Worm (Caenorhabditis elegans) whole organism, young adult: Measurements from ENCODE around the gene str-221.

Experiments
- B0019.2 ChIP-seq: fragments of 200-800 bp; sonication (Bioruptor generic); conservative IDR thresholded peaks from 2 replicates; pipeline ENCODE4 v1.3.6; 2022; ENCODE audit warnings: missing genetic modification reagents, missing genetic modification characterization, missing compliant biosample characterization
- B0261.1 ChIP-seq: sonication (generic microtip); optimal IDR thresholded peaks from 2 replicates; lab custom pipeline; 2016; ENCODE audit warnings: mild to moderate bottlenecking, missing genetic modification characterization, moderate library complexity, missing compliant biosample characterization
- F22D6.2 ChIP-seq: sonication (generic microtip); optimal IDR thresholded peaks from 2 replicates; lab custom pipeline; 2016; ENCODE audit warnings: mild to moderate bottlenecking, missing genetic modification characterization, missing compliant biosample characterization
- F39B2.1 ChIP-seq: fragments of 200-800 bp; sonication (Bioruptor generic); IDR thresholded peaks from 2 replicates; pipeline ENCODE4 v1.3.6; 2022; ENCODE audit warnings: missing genetic modification reagents, missing genetic modification characterization, missing compliant biosample characterization
- F57C9.4 ChIP-seq: sonication (generic microtip); optimal IDR thresholded peaks from 2 replicates; lab custom pipeline; 2017; ENCODE audit warnings: mild to moderate bottlenecking, missing genetic modification characterization, missing compliant biosample characterization
- K12H6.12 ChIP-seq: fragments of 200-800 bp; sonication (Bioruptor generic); optimal IDR thresholded peaks from 2 replicates; lab custom pipeline; 2018; ENCODE audit warnings: mild to moderate bottlenecking, missing genetic modification characterization, missing compliant biosample characterization
- T26A5.8 ChIP-seq: sonication (generic microtip); optimal IDR thresholded peaks from 2 replicates; lab custom pipeline; 2016; ENCODE audit warnings: missing genetic modification characterization, missing compliant biosample characterization
- Y56A3A.18 ChIP-seq: fragments of 200-800 bp; sonication (Bioruptor generic); IDR thresholded peaks from 2 replicates; pipeline ENCODE4 v1.3.6; 2022; ENCODE audit warnings: missing genetic modification reagents, missing genetic modification characterization, missing compliant biosample characterization
- Y79H2A.3 ChIP-seq: fragments of 200-800 bp; sonication (Bioruptor generic); conservative IDR thresholded peaks from 2 replicates; pipeline ENCODE4 v1.3.6; 2022; ENCODE audit warnings: missing genetic modification reagents, missing genetic modification characterization, missing compliant biosample characterization
- ama-1 ChIP-seq, 3 experiments: fragments of 150-350 bp in 1 of 3; sonication (generic microtip) in 2 of 3; optimal IDR thresholded peaks; 2 replicates each; lab custom pipeline; 2014 to 2018; ENCODE audit warnings: missing biosample characterization in 2 of 3, missing genetic modification characterization in 2 of 3, missing genetic modification reagents in 2 of 3
- attf-3 ChIP-seq: fragments of 200-800 bp; sonication (Bioruptor generic); conservative IDR thresholded peaks from 2 replicates; pipeline ENCODE4 v1.3.6; 2022; ENCODE audit warnings: missing genetic modification reagents, missing genetic modification characterization, missing compliant biosample characterization
- attf-5 ChIP-seq: fragments of 200-800 bp; sonication (Bioruptor generic); optimal IDR thresholded peaks from 2 replicates; lab custom pipeline; 2018; ENCODE audit warnings: mild to moderate bottlenecking, missing genetic modification characterization, missing compliant biosample characterization
- cebp-1 ChIP-seq, 2 experiments: fragments of 200-800 bp in 1 of 2; sonication (Bioruptor generic) in 1 of 2; sonication (generic microtip) in 1 of 2; IDR thresholded peaks in 1 of 2; optimal IDR thresholded peaks in 1 of 2; 2 replicates each; pipeline versions ENCODE4 v1.3.6 to Lab custom; 2017 to 2022; ENCODE audit warnings: missing compliant biosample characterization in 2 of 2, missing genetic modification characterization in 2 of 2, mild to moderate bottlenecking in 1 of 2, missing genetic modification reagents in 1 of 2, moderate library complexity in 1 of 2
- ceh-58 ChIP-seq: fragments of 200-800 bp; sonication (Bioruptor generic); IDR thresholded peaks from 2 replicates; pipeline ENCODE4 v1.3.6; 2022; ENCODE audit warnings: missing genetic modification characterization, missing compliant biosample characterization
- dox-1 ChIP-seq: fragments of 200-800 bp; sonication (Bioruptor generic); IDR thresholded peaks from 2 replicates; pipeline ENCODE4 v1.3.6; 2022; ENCODE audit warnings: missing genetic modification reagents, missing genetic modification characterization, missing compliant biosample characterization
- egrh-3 ChIP-seq: fragments of 200-800 bp; sonication (Bioruptor generic); IDR thresholded peaks from 2 replicates; pipeline ENCODE4 v1.3.6; 2022; ENCODE audit warnings: missing genetic modification reagents, missing genetic modification characterization, missing compliant biosample characterization
- hlh-26 ChIP-seq: fragments of 200-800 bp; sonication (Bioruptor generic); conservative IDR thresholded peaks from 2 replicates; pipeline ENCODE4 v1.3.6; 2022; ENCODE audit warnings: missing genetic modification reagents, missing genetic modification characterization, missing compliant biosample characterization
- hmg-20 ChIP-seq: fragments of 200-800 bp; sonication (Bioruptor generic); IDR thresholded peaks from 2 replicates; pipeline ENCODE4 v1.3.6; 2022; ENCODE audit warnings: missing genetic modification reagents, missing genetic modification characterization, missing compliant biosample characterization
- lin-40 ChIP-seq: sonication (generic microtip); optimal IDR thresholded peaks from 2 replicates; lab custom pipeline; 2016; ENCODE audit warnings: missing genetic modification characterization, mild to moderate bottlenecking, missing compliant biosample characterization, missing genotype, missing genetic modification reagents
- madf-8 ChIP-seq: fragments of 200-800 bp; sonication (Bioruptor generic); conservative IDR thresholded peaks from 2 replicates; pipeline ENCODE4 v1.3.6; 2022; ENCODE audit warnings: missing genetic modification reagents, missing genetic modification characterization, missing compliant biosample characterization
- mcd-1 ChIP-seq: fragments of 200-800 bp; sonication (Bioruptor generic); IDR thresholded peaks from 2 replicates; pipeline ENCODE4 v1.3.6; 2022; ENCODE audit warnings: missing genetic modification reagents, missing genetic modification characterization, missing compliant biosample characterization
- nhr-80 ChIP-seq: sonication (generic microtip); optimal IDR thresholded peaks from 2 replicates; lab custom pipeline; 2016; ENCODE audit warnings: missing genetic modification characterization, missing compliant biosample characterization
- rec-8 ChIP-seq, 2 experiments: sonication (generic microtip); optimal IDR thresholded peaks; 2 replicates each; lab custom pipeline; 2016; ENCODE audit warnings: mild to moderate bottlenecking in 2 of 2, missing genetic modification characterization in 2 of 2, missing genetic modification reagents in 2 of 2, missing genotype in 2 of 2, missing biosample characterization in 1 of 2, missing compliant biosample characterization in 1 of 2, moderate library complexity in 1 of 2
- rpc-1 ChIP-seq, 2 experiments: fragments of 150-350 bp in 1 of 2; sonication (generic microtip) in 1 of 2; optimal IDR thresholded peaks; 2 replicates each; lab custom pipeline; 2014 to 2018; ENCODE audit warnings: missing biosample characterization in 1 of 2, missing genetic modification characterization in 1 of 2, missing genetic modification reagents in 1 of 2, missing genotype in 1 of 2
- sptf-2 ChIP-seq: fragments of 200-800 bp; sonication (Bioruptor generic); optimal IDR thresholded peaks from 2 replicates; lab custom pipeline; 2018; ENCODE audit warnings: mild to moderate bottlenecking, missing genetic modification characterization, missing compliant biosample characterization
- ztf-18 ChIP-seq: sonication (generic microtip); optimal IDR thresholded peaks from 2 replicates; lab custom pipeline; 2016; ENCODE audit warnings: missing genotype, mild to moderate bottlenecking, missing genetic modification characterization, missing compliant biosample characterization

str-221 gene

DNA sequence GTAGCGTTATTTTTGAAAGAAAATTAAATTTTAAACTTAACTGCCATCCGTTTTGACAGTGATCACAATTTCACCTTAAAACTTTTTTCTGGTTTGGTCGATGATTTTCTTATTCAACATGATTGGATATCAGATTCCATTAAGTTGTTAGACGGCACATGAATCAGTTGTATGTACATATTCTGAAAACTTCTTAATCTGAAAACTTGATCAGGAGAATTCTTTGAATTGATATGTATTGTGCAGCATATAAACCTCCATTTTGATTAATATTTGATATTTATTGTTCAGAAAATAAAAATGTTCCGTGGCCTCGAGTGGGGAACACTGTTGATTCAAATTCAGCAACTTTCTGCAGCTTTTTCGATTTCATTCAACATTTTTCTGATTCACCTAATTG is at the start of gene str-221:
str-221 (plus strand) TSS at position 301 of the 400 bp plus-strand sequence.
- TF ChIP-seq Y79H2A.3 (GFP tag; lab: Robert Waterston, UW) (no peak), madf-8 (GFP tag; lab: Robert Waterston, UW) (no peak), F57C9.4 (no peak), F22D6.2 (tag; lab: Kevin White, UChicago) (no peak), hlh-26 (no peak), attf-3 (GFP tag; lab: Robert Waterston, UW) (no peak), B0261.1 (tag; lab: Kevin White, UChicago) (no peak), cebp-1 (GFP tag; IDR thresholded peaks at IDR 0.05; lab: Robert Waterston, UW) (no peak), cebp-1 (tag; optimal IDR thresholded peaks at IDR 0.05; lab: Kevin White, UChicago) (no peak), hmg-20 (no peak), attf-5 (GFP tag; lab: Kevin White, UChicago) (no peak), B0019.2 (GFP tag; lab: Robert Waterston, UW) (no peak)

DNA sequence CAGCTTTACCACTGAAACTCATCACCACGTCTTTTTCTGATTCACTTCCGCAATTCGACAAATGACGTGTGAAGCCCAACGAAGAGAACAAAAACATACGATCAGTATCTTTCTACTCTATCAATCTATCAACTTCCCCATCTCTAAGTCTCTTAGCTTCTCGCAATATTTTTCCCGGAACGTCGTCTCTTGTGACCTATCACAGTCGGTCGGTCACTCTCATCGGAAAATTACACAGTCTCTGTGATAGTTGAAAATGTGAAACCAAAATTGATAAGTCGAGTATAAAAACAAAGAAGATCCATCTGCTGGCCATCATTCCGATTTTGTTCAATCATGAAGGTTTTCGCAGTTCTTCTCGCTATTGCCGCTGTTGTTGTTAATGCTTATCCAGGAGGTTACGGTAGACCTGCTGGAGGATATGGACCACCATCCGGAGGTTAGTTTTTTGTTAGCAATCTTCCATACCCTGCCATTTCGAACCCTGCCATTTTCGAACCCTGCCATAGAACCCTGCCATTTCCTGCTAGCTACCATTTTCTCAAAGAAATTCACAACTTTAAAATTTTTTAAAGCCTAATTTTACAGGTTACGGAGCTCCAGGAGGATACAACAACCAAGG is 46.2 kb upstream of the str-221 start, which contains the start of gene F16B4.4:
F16B4.4 (plus strand) TSS at position 221 of the 622 bp plus-strand sequence.
- TF ChIP-seq F39B2.1 (GFP tag; lab: Robert Waterston, UW), result no peak
- TF ChIP-seq ama-1 (optimal IDR thresholded peaks at IDR 0.05; lab: Kevin White, UChicago), result peak; percentile 48
- TF ChIP-seq ama-1 (GFP tag; optimal IDR thresholded peaks at IDR 0.05; lab: Kevin White, UChicago), result no peak
- TF ChIP-seq, all 124 proteins: peak for 1

DNA sequence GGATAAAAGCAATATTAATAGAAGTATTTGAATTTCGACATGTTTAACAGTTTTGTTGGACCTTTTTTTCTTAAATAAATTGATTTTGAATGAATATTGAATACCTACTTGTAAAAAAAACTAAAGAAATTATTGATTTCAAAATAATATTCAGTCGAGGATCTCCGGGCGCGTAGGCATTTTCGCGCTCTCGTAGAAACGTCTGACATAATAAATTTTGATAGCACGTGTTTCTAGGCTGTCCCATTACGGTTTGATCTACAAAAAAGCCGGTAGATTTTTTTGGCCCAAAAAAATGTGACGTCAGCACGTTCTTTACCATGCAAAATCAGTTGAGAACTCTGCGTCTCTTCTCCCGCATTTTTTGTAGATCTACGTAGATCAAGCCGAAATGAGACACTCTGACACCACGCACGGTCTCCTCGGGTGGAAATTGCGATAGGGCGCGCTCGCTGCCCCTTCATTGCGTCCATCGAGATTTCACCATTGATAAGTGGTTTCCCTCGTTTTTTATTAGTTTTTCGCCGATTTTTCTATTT is 45.5 kb upstream of the str-221 start:
- no peak for TF ChIP-seq ceh-58
- TF ChIP-seq Y56A3A.18, result no peak
- TF ChIP-seq rec-8 (tag; optimal IDR thresholded peaks at IDR 0.05; lab: Kevin White, UChicago), result no peak
- no peak for TF ChIP-seq T26A5.8 (tag; lab: Kevin White, UChicago)
- TF ChIP-seq sptf-2 (GFP tag; lab: Kevin White, UChicago), result no peak
- no peak for TF ChIP-seq K12H6.12 (tag; lab: Kevin White, UChicago)
- peak; percentile 25 for TF ChIP-seq lin-40 (tag; lab: Kevin White, UChicago)

DNA sequence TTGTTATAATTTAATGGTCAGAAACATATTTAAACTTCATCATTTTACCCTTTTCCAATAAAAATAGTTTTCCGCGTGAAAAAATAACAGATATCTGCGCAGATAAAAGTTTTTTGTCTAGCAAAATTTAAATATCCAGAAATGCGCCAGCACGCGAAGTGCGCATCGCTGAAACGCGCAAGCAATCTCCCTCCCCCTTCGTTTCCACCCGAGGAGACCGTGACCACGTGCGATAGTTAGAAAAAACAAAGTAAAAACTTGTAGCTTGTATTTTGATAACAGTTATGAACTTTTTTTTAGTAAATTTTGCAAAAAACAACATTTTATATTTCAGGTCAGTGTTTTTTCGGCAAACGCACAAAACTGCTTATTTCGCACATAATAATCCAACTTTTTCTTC is 41.0 kb upstream of the str-221 start:
- TF ChIP-seq dox-1 (peak; percentile 49; the same call in 1 of the 2 replicates), mcd-1 (peak; percentile 55), egrh-3 (peak; percentile 53; the same call in 1 of the 2 replicates), attf-5 (GFP tag; lab: Kevin White, UChicago) (peak; percentile 31), hmg-20 (0 out of 2 replicates have a peak, but pooled peaks have one; percentile 24), ztf-18 (tag; lab: Kevin White, UChicago) (peak; percentile 90), nhr-80 (tag; lab: Kevin White, UChicago) (peak; percentile 32)
- TF ChIP-seq, all 124 proteins: peak for 7; not testable (repeated sequence) for 117

DNA sequence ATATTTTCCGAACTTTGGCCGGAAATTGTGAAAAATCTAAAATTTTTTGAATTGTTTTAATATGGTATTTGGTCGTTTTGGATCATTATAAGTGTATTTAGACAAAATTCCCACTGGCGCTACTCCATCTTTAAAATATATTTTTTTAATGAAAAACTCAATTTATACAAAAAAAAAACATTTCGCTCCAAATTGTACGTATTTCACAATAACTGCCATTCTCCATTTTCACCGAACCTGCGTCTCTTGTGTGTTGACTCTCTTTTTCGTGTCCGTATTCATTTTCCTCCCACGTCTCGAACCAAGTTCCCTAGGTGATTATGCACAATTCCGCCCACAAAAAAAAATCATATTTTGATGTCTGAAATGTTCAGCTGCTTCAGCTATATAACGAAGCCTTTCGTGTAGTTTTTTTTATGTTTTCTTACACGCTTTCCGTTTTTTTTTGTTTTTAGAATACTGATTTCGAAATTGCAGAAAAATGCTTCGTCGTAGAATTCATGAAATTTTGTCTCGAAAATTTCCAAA is 39.5 kb upstream of the str-221 start, which contains the start of gene F16B4.2:
F16B4.2 (plus strand) TSS at position 478 of the 528 bp plus-strand sequence.
- TF ChIP-seq cebp-1 (GFP tag; IDR thresholded peaks at IDR 0.05; lab: Robert Waterston, UW) (peak; percentile 70), cebp-1 (tag; optimal IDR thresholded peaks at IDR 0.05; lab: Kevin White, UChicago) (peak; percentile 86), ceh-58 (no peak), B0261.1 (tag; lab: Kevin White, UChicago) (no peak)
- TF ChIP-seq, all 124 proteins: peak for 1

DNA sequence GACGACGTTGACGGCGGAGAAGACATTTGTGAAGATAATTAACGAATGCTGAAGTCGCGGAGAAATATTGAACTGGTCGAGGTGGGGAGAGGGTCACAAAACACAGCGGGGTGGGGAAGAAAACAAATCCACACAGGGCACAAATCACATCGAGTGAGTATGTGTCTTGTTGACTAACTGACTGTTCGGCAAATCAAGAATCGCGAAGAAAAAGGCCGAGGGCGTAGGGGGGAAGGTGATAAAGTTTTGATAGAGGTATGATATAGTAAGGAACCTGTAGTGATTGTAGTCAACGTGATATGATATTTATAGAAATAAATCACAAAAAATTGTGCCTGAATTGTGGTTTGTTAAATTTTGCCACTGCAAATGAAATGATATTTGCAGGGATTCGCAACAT is 32.3 kb upstream of the str-221 start, which contains the start of gene nhr-178:
nhr-178 (minus strand) TSS at position 164 of the 400 bp plus-strand sequence.
- TF ChIP-seq nhr-80 (tag; lab: Kevin White, UChicago) (peak; percentile 84), F57C9.4 (no peak), Y79H2A.3 (GFP tag; lab: Robert Waterston, UW) (no peak), ceh-58 (no peak), rpc-1 (optimal IDR thresholded peaks at IDR 0.05; lab: Kevin White, UChicago) (no peak), rpc-1 (tag; optimal IDR thresholded peaks at IDR 0.05; lab: Kevin White, UChicago) (no peak), lin-40 (tag; lab: Kevin White, UChicago) (peak; percentile 40)
